Fruit fly (Drosophila melanogaster): ENCODE data around the gene tefu.

tefu gene

dm6 chr3R:15246601-15247000 is 4.6 kb upstream of the tefu start:
- no peak for TF ChIP-seq CG17806 (tag; optimal IDR thresholded peaks at IDR 0.05)
- no peak for TF ChIP-seq CG13204 (GFP tag; optimal IDR thresholded peaks at IDR 0.05)
- no peak for TF ChIP-seq CG12605 (GFP tag; IDR thresholded peaks at IDR 0.05)
- no peak for TF ChIP-seq gl (tag; optimal IDR thresholded peaks at IDR 0.05)
- no peak for TF ChIP-seq Pif1A (GFP tag; optimal IDR thresholded peaks at IDR 0.05)
- TF ChIP-seq EcR (GFP tag; optimal IDR thresholded peaks at IDR 0.05): no peak
- TF ChIP-seq CG8159 (tag; optimal IDR thresholded peaks at IDR 0.05): peak; percentile 48

dm6 chr3R:15243452-15243851 is 1.4 kb upstream of the tefu start:
- 0 out of 2 replicates have a peak, but pooled peaks have one; percentile 46 for TF ChIP-seq CG32121 (GFP tag; IDR thresholded peaks at IDR 0.05)
- no peak for TF ChIP-seq fd96Ca (GFP tag; IDR thresholded peaks at IDR 0.05)
- TF ChIP-seq CG12605 (GFP tag; IDR thresholded peaks at IDR 0.05): peak; percentile 45; the same call in 1 of the 2 replicates
- peak; percentile 7 for TF ChIP-seq CG8159 (tag; optimal IDR thresholded peaks at IDR 0.05)
- TF ChIP-seq Pif1B (GFP tag; optimal IDR thresholded peaks at IDR 0.05): peak; percentile 48
- no peak for TF ChIP-seq Pif1A (GFP tag; optimal IDR thresholded peaks at IDR 0.05)
- no peak for TF ChIP-seq CG8301 (tag; optimal IDR thresholded peaks at IDR 0.05)
- TF ChIP-seq CG4496 (GFP tag; IDR thresholded peaks at IDR 0.05): peak; percentile 53; the same call in 1 of the 3 replicates
- TF ChIP-seq EcR (GFP tag; optimal IDR thresholded peaks at IDR 0.05): peak; percentile 71

- TF ChIP-seq CG15710 (tag; optimal IDR thresholded peaks at IDR 0.05): no peak
These were observed 965 bp upstream of the tefu start for dm6 chr3R:15243046-15243356.

dm6 chr3R:15231635-15232138 is 10.3 kb downstream of the tefu start:
- TF ChIP-seq fd96Ca (GFP tag; IDR thresholded peaks at IDR 0.05) (no peak), CG10348 (GFP tag; IDR thresholded peaks at IDR 0.05) (no peak), D1 (tag; optimal IDR thresholded peaks at IDR 0.05) (no peak), CG34367 (tag; optimal IDR thresholded peaks at IDR 0.05) (no peak)

dm6 chr3R:15230285-15230684 is 11.8 kb downstream of the tefu start, which contains the start of gene CG34316:
CG34316 (plus strand) TSS chr3R:15230585.
- no peak for TF ChIP-seq CG14655 (GFP tag; optimal IDR thresholded peaks at IDR 0.05)
- no peak for TF ChIP-seq CG8301 (tag; optimal IDR thresholded peaks at IDR 0.05)
- no peak for TF ChIP-seq CG10348 (GFP tag; IDR thresholded peaks at IDR 0.05)
- no peak for TF ChIP-seq CG12605 (GFP tag; IDR thresholded peaks at IDR 0.05)
- no peak for TF ChIP-seq CG15710 (tag; optimal IDR thresholded peaks at IDR 0.05)
- no peak for TF ChIP-seq Pif1B (GFP tag; optimal IDR thresholded peaks at IDR 0.05)
- TF ChIP-seq fd96Ca (GFP tag; IDR thresholded peaks at IDR 0.05): no peak
- no peak for TF ChIP-seq gl (tag; optimal IDR thresholded peaks at IDR 0.05)
- TF ChIP-seq CG17806 (tag; optimal IDR thresholded peaks at IDR 0.05): no peak
- TF ChIP-seq CG34367 (tag; optimal IDR thresholded peaks at IDR 0.05): no peak
- no peak for TF ChIP-seq CG13204 (GFP tag; optimal IDR thresholded peaks at IDR 0.05)
- TF ChIP-seq Ets98B (GFP tag; IDR thresholded peaks at IDR 0.05): no peak
- no peak for TF ChIP-seq EcR (GFP tag; optimal IDR thresholded peaks at IDR 0.05)
- no peak for TF ChIP-seq CG8159 (tag; optimal IDR thresholded peaks at IDR 0.05)
- TF ChIP-seq CG4496 (GFP tag; IDR thresholded peaks at IDR 0.05): no peak
- TF ChIP-seq CG9948 (tag; optimal IDR thresholded peaks at IDR 0.05): no peak
- no peak for TF ChIP-seq Pif1A (GFP tag; optimal IDR thresholded peaks at IDR 0.05)
- TF ChIP-seq Snoo (tag; optimal IDR thresholded peaks at IDR 0.05): no peak

- peak; percentile 100 for TF ChIP-seq Ets98B (GFP tag; IDR thresholded peaks at IDR 0.05)
- TF ChIP-seq CG8301 (tag; optimal IDR thresholded peaks at IDR 0.05): peak; percentile 100
- TF ChIP-seq Pif1A (GFP tag; optimal IDR thresholded peaks at IDR 0.05): peak; percentile 99
- TF ChIP-seq CG34367 (tag; optimal IDR thresholded peaks at IDR 0.05): peak; percentile 100
- TF ChIP-seq CG9948 (tag; optimal IDR thresholded peaks at IDR 0.05): peak; percentile 100
- TF ChIP-seq CG17806 (tag; optimal IDR thresholded peaks at IDR 0.05): peak; percentile 100
- TF ChIP-seq CG14655 (GFP tag; optimal IDR thresholded peaks at IDR 0.05): peak; percentile 100
- TF ChIP-seq D1 (tag; optimal IDR thresholded peaks at IDR 0.05): no peak
- TF ChIP-seq CG12605 (GFP tag; IDR thresholded peaks at IDR 0.05): peak; percentile 100
- peak; percentile 99 for TF ChIP-seq CG10348 (GFP tag; IDR thresholded peaks at IDR 0.05)
- peak; percentile 100 for TF ChIP-seq CG8159 (tag; optimal IDR thresholded peaks at IDR 0.05)
- TF ChIP-seq CG13204 (GFP tag; optimal IDR thresholded peaks at IDR 0.05): no peak
- peak; percentile 99 for TF ChIP-seq gl (tag; optimal IDR thresholded peaks at IDR 0.05)
- peak; percentile 100 for TF ChIP-seq Snoo (tag; optimal IDR thresholded peaks at IDR 0.05)
- TF ChIP-seq Pif1B (GFP tag; optimal IDR thresholded peaks at IDR 0.05): peak; percentile 99
- TF ChIP-seq EcR (GFP tag; optimal IDR thresholded peaks at IDR 0.05): no peak
- TF ChIP-seq rn (GFP tag; IDR thresholded peaks at IDR 0.05): peak; percentile 100
- peak; percentile 100 for TF ChIP-seq CG15710 (tag; optimal IDR thresholded peaks at IDR 0.05)
- peak; percentile 89 for TF ChIP-seq fd96Ca (GFP tag; IDR thresholded peaks at IDR 0.05)
- TF ChIP-seq CG4496 (GFP tag; IDR thresholded peaks at IDR 0.05): peak; percentile 100
- TF ChIP-seq CG32121 (GFP tag; IDR thresholded peaks at IDR 0.05): peak; percentile 100
These were observed 12.6 kb downstream of the tefu start, which contains the start of the genes Art3 and mRpS10 for dm6 chr3R:15229329-15229876. Art3 (minus strand) TSS chr3R:15229408. mRpS10 (plus strand) TSS chr3R:15229665.

dm6 chr3R:15225279-15225730 is 16.7 kb downstream of the tefu start, which contains the start of the genes CG31344 and Caf1-55:
CG31344 (minus strand) TSS chr3R:15225329.
Caf1-55 (plus strand) TSS chr3R:15225576.
- no peak for TF ChIP-seq CG10348 (GFP tag; IDR thresholded peaks at IDR 0.05)
- no peak for TF ChIP-seq CG34367 (tag; optimal IDR thresholded peaks at IDR 0.05)
- peak; percentile 12 for TF ChIP-seq EcR (GFP tag; optimal IDR thresholded peaks at IDR 0.05)
- TF ChIP-seq D1 (tag; optimal IDR thresholded peaks at IDR 0.05): no peak

Measured in whole organism, pupa.